Worm (Caenorhabditis elegans) whole organism, L4 larva: ENCODE data around the gene fbxb-106.

ENCODE experiments used
- F44E2.7 ChIP-seq: fragments of 200-800 bp; sonication (Bioruptor generic); IDR thresholded peaks from 2 replicates; pipeline ENCODE4 v2.1.2; 2022; ENCODE audit warnings: missing genetic modification characterization, missing compliant biosample characterization
- ama-1 ChIP-seq: fragments of 150-350 bp; optimal IDR thresholded peaks from 2 replicates; lab custom pipeline; 2014; ENCODE audit warnings: inconsistent platforms, mixed read lengths
- arid-1 ChIP-seq: fragments of 200-800 bp; sonication (Bioruptor generic); conservative IDR thresholded peaks from 2 replicates; pipeline ENCODE4 v1.3.6; 2022; ENCODE audit warnings: missing genetic modification reagents, missing genetic modification characterization, missing compliant biosample characterization
- ces-1 ChIP-seq: fragments of 150-350 bp; sonication (generic microtip); optimal IDR thresholded peaks from 4 replicates; lab custom pipeline; 2014; ENCODE audit warnings: missing biosample characterization, missing genetic modification reagents, missing genetic modification characterization
- ctbp-1 ChIP-seq: fragments of 200-800 bp; sonication (Bioruptor generic); IDR thresholded peaks from 2 replicates; pipeline ENCODE4 v1.3.6; 2022; ENCODE audit warnings: missing genetic modification reagents, missing genetic modification characterization, missing compliant biosample characterization
- daf-16 ChIP-seq, 3 experiments: sonication (generic microtip); optimal IDR thresholded peaks; 2 replicates each; lab custom pipeline; 2016 to 2017; ENCODE audit warnings: missing genetic modification characterization in 3 of 3, missing genetic modification reagents in 3 of 3, mild to moderate bottlenecking in 2 of 3, missing compliant biosample characterization in 2 of 3, missing biosample characterization in 1 of 3, moderate library complexity in 1 of 3
- dpl-1 ChIP-seq: fragments of 150-350 bp; optimal IDR thresholded peaks from 2 replicates; lab custom pipeline; 2014; ENCODE audit warnings: missing biosample characterization, missing genetic modification reagents, missing genetic modification characterization
- hlh-11 ChIP-seq: fragments of 200-800 bp; sonication (Bioruptor generic); optimal IDR thresholded peaks from 2 replicates; lab custom pipeline; 2018; ENCODE audit warnings: mild to moderate bottlenecking, missing genetic modification characterization, missing compliant biosample characterization
- hmg-1.1 ChIP-seq: fragments of 200-800 bp; sonication (Bioruptor generic); IDR thresholded peaks from 2 replicates; pipeline ENCODE4 v1.3.6; 2022; ENCODE audit warnings: missing genetic modification reagents, missing genetic modification characterization, missing compliant biosample characterization
- jun-1 ChIP-seq: fragments of 150-350 bp; optimal IDR thresholded peaks from 2 replicates; lab custom pipeline; 2014; ENCODE audit warnings: missing biosample characterization, missing genetic modification reagents, missing genetic modification characterization
- nhr-237 ChIP-seq: sonication (generic microtip); optimal IDR thresholded peaks from 2 replicates; lab custom pipeline; 2017; ENCODE audit warnings: missing biosample characterization, missing genetic modification characterization
- pha-4 ChIP-seq, 2 experiments: fragments of 150-350 bp in 1 of 2; fragments of 200-800 bp in 1 of 2; sonication (Bioruptor generic) in 1 of 2; IDR thresholded peaks in 1 of 2; optimal IDR thresholded peaks in 1 of 2; 2 replicates each; pipeline versions ENCODE4 v1.3.6 to Lab custom; 2014 to 2022; ENCODE audit warnings: missing genetic modification characterization in 2 of 2, missing genetic modification reagents in 2 of 2, missing biosample characterization in 1 of 2, missing compliant biosample characterization in 1 of 2
- pqm-1 ChIP-seq: sonication (generic microtip); optimal IDR thresholded peaks from 2 replicates; lab custom pipeline; 2017; ENCODE audit warnings: missing biosample characterization, missing genetic modification characterization
- snpc-4 ChIP-seq: fragments of 150-350 bp; optimal IDR thresholded peaks from 2 replicates; lab custom pipeline; 2014; ENCODE audit warnings: missing biosample characterization, missing genetic modification characterization

ce11 chrII:2805566-2805965, 43.4 kb downstream of the fbxb-106 start:
- TF ChIP-seq hmg-1.1 (GFP tag; lab: Robert Waterston, UW) (no peak), ces-1 (GFP tag; lab: Kevin White, UChicago) (no peak), ama-1 (lab: Kevin White, UChicago) (no peak), nhr-237 (tag; lab: Kevin White, UChicago) (no peak), jun-1 (tag; lab: Kevin White, UChicago) (no peak), daf-16 (GFP tag; optimal IDR thresholded peaks at IDR 0.05; lab: Kevin White, UChicago) (no peak), daf-16 (tag; optimal IDR thresholded peaks at IDR 0.05; lab: Kevin White, UChicago) (no peak), hlh-11 (no peak), pqm-1 (tag; lab: Kevin White, UChicago) (no peak), dpl-1 (GFP tag; lab: Kevin White, UChicago) (no peak), snpc-4 (tag; lab: Kevin White, UChicago) (no peak), F44E2.7 (GFP tag; lab: Robert Waterston, UW) (no peak), arid-1 (no peak), pha-4 (GFP tag; IDR thresholded peaks at IDR 0.05; lab: Robert Waterston, UW) (no peak), pha-4 (tag; optimal IDR thresholded peaks at IDR 0.05; lab: Kevin White, UChicago) (no peak), ctbp-1 (GFP tag; lab: Robert Waterston, UW) (no peak)
